Worm (Caenorhabditis elegans): ENCODE measurements around the gene che-12.

Gene che-12

DNA sequence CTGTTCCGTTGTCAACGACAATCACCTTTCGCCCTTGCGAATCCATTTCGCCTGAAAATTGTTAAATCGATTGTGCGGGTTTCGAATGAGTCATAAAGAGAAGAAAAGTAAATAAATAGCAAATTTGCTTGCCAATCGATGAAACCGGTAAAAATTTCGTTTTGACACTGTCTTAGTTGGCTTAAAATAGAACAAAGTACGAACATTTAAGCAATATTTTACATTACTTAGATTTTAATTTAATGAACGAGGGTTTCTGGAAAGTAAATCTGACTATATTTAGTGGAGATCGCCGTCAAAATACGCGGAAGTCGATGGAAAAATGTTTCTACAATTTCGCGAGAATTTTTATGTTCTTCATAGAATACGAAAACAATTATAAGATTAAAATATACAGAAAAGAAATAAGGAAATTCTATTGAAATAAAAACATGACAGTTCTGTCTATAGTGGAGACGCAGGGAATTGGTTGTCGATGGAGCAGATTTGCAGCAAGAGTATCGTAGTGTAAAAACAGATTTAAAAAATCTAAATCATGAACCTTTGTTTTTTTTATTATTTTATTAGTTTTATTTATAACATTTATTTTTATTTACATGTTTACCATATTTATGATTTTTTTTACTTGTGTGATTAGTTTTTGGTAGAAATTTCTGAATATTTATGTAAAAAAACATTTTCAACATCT, 31.3 kb upstream of the che-12 start, which contains the start of gene arx-2 (continued):
- no peak for TF ChIP-seq hmg-1.1 (GFP tag; IDR thresholded peaks at IDR 0.05)
- TF ChIP-seq nhr-6 (tag; optimal IDR thresholded peaks at IDR 0.05): no peak
- TF ChIP-seq fkh-10 (GFP tag; optimal IDR thresholded peaks at IDR 0.05): no peak
- no peak for TF ChIP-seq spr-1 (tag; optimal IDR thresholded peaks at IDR 0.05)
- no peak for TF ChIP-seq unc-62 (GFP tag; optimal IDR thresholded peaks at IDR 0.05 in 1 of 2)
- no peak for TF ChIP-seq unc-62 (tag; optimal IDR thresholded peaks at IDR 0.05)
- no peak for TF ChIP-seq ama-1 (optimal IDR thresholded peaks at IDR 0.05)
- peak; percentile 41 for TF ChIP-seq dve-1 (tag; optimal IDR thresholded peaks at IDR 0.05; ENCODE audit: insufficient read depth)
- no peak for TF ChIP-seq lim-7 (GFP tag; IDR thresholded peaks at IDR 0.05)
- no peak for TF ChIP-seq attf-4 (tag; optimal IDR thresholded peaks at IDR 0.05)
- peak; percentile 53 for TF ChIP-seq nhr-77 (tag; optimal IDR thresholded peaks at IDR 0.05)
- TF ChIP-seq hlh-30 (tag; optimal IDR thresholded peaks at IDR 0.05; ENCODE audit: insufficient read depth): peak; percentile 29
- peak in 1 of 2 experiments; percentile 61 for TF ChIP-seq lsy-2 (tag; optimal IDR thresholded peaks at IDR 0.05)
- peak; percentile 87 for TF ChIP-seq lin-38 (GFP tag; IDR thresholded peaks at IDR 0.05)
- peak; percentile 62 for TF ChIP-seq mes-2 (tag; optimal IDR thresholded peaks at IDR 0.05; ENCODE audit: poor library complexity, severe bottlenecking)

DNA sequence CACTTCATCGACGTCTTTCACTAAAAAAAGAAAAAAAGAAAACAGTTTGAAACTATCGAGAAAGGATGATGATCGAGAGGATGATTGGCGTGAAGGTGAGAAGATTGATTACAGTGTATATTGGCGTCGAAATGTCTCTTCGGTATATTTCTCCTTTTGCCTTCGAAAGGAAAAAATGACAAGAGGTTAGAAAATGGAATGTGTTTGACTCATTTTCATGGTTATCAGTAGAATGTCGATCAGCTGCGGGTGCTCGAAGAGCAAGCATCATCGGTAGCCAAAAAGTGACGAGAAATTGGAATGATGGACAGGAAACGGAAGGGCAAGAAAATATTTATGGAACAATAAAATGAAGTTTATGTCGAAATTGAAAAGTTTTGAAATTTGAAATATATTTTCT, 26.7 kb upstream of the che-12 start:
- 0 out of 2 replicates have a peak, but pooled peaks have one; percentile 21 for TF ChIP-seq ceh-20 (GFP tag; IDR thresholded peaks at IDR 0.05)
- no peak for TF ChIP-seq ceh-32 (tag; optimal IDR thresholded peaks at IDR 0.05; ENCODE audit: poor library complexity)
- TF ChIP-seq lim-7 (GFP tag; IDR thresholded peaks at IDR 0.05): no peak
- TF ChIP-seq Y5F2A.4 (GFP tag; optimal IDR thresholded peaks at IDR 0.05): no peak
- TF ChIP-seq dve-1 (tag; optimal IDR thresholded peaks at IDR 0.05; ENCODE audit: insufficient read depth): peak; percentile 43
- TF ChIP-seq hlh-11 (tag; optimal IDR thresholded peaks at IDR 0.05): peak; percentile 63
- peak; percentile 58; the same call in 1 of the 2 replicates for TF ChIP-seq tra-1 (GFP tag; IDR thresholded peaks at IDR 0.05)
- TF ChIP-seq dmd-6 (GFP tag; IDR thresholded peaks at IDR 0.05): peak; percentile 98
- TF ChIP-seq hlh-30 (tag; optimal IDR thresholded peaks at IDR 0.05; ENCODE audit: insufficient read depth): no peak
- peak; percentile 74 for TF ChIP-seq nhr-48 (tag; optimal IDR thresholded peaks at IDR 0.05)
- TF ChIP-seq jun-1 (tag; optimal IDR thresholded peaks at IDR 0.05): no peak
- no peak for TF ChIP-seq ceh-44 (GFP tag; IDR thresholded peaks at IDR 0.05)
- peak; percentile 20 for TF ChIP-seq pqm-1 (tag; optimal IDR thresholded peaks at IDR 0.05)
- TF ChIP-seq nhr-28 (tag; optimal IDR thresholded peaks at IDR 0.05): peak; percentile 47
- no peak for TF ChIP-seq sdz-12 (GFP tag; optimal IDR thresholded peaks at IDR 0.05)
- TF ChIP-seq nhr-102 (tag; optimal IDR thresholded peaks at IDR 0.05): no peak

DNA sequence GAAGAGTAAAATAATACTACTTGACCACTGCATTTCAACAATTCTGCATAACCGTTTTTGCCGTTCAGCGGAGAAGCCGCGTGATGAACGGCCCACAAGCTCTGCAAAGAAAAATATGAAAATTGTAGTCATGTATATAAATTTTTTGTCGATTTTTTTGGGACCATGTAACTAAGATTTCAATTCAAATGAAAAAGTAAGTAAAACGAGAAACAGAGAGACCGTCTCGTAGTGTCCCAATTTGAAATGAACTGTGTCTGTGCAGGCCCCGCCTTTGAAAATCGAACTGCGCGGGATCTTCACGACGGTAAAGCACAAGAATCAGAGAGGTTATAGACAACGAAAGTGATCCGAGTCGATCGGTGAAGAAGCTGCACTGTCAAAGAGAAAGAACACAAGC, 24.8 kb upstream of the che-12 start, which contains the start of gene crm-1:
crm-1 (minus strand) TSS at position 101 of the 400 bp plus-strand sequence.
- peak; percentile 19 for TF ChIP-seq aha-1 (tag)
- no peak for TF ChIP-seq nhr-11 (tag; optimal IDR thresholded peaks at IDR 0.05)
- TF ChIP-seq jun-1 (tag; optimal IDR thresholded peaks at IDR 0.05): no peak

DNA sequence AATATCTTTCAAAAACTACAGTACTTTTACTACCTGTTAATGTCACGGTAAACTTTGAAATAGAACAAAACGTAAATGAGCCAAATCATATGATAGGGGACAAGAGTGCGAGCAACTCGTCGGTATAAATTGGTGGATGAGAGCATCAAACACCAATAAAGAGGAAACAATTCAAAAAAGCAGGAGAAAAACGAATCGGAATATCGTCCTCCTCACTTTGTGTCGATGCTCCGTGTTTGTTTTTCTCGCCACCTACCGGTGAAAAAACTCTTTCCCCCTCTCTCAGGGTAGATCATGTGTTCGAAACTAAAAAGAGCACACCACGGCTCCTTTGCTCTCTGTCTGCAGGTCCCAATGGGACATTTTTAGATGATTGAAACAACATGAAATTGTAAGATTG, 20.9 kb upstream of the che-12 start:
- TF ChIP-seq pha-4 (GFP tag; IDR thresholded peaks at IDR 0.05) (no peak), pha-4 (tag; optimal IDR thresholded peaks at IDR 0.05) (peak; percentile 63), dmd-8 (GFP tag; IDR thresholded peaks at IDR 0.05) (no peak), ceh-20 (GFP tag; IDR thresholded peaks at IDR 0.05) (0 out of 2 replicates have a peak, but pooled peaks have one; percentile 34), daf-12 (tag; optimal IDR thresholded peaks at IDR 0.05) (no peak), arid-1 (GFP tag; conservative IDR thresholded peaks at IDR 0.05) (no peak)

Data from whole organism, L4 larva.